Fruit fly (Drosophila melanogaster): Measurements from ENCODE around the gene Mcr.

dm6 chr2L:8030102-8030501 is 52.7 kb downstream of the Mcr start:
- TF ChIP-seq salm (tag; optimal IDR thresholded peaks at IDR 0.05): no peak
- no peak for TF ChIP-seq CG10366 (GFP tag; IDR thresholded peaks at IDR 0.05)
- TF ChIP-seq sima (GFP tag; optimal IDR thresholded peaks at IDR 0.05): no peak
- TF ChIP-seq chif (GFP tag; optimal IDR thresholded peaks at IDR 0.05): no peak
- TF ChIP-seq CoRest (tag; optimal IDR thresholded peaks at IDR 0.05): no peak
- no peak for TF ChIP-seq HLH3B (GFP tag; IDR thresholded peaks at IDR 0.05)
- no peak for TF ChIP-seq gcm (GFP tag; optimal IDR thresholded peaks at IDR 0.05)
- TF ChIP-seq btn (GFP tag; optimal IDR thresholded peaks at IDR 0.05): no peak
- TF ChIP-seq CG18619 (GFP tag; optimal IDR thresholded peaks at IDR 0.05): no peak
- no peak for TF ChIP-seq pfk (GFP tag; optimal IDR thresholded peaks at IDR 0.05)
- TF ChIP-seq Dip3 (GFP tag; optimal IDR thresholded peaks at IDR 0.05): no peak
- TF ChIP-seq abd-A (tag; optimal IDR thresholded peaks at IDR 0.05): no peak
- TF ChIP-seq CG4424 (GFP tag; optimal IDR thresholded peaks at IDR 0.05): no peak
